Fruit fly (Drosophila melanogaster) whole organism, wandering third instar larva: Measurements from ENCODE around the gene CG33791.

ENCODE experiments used
- Hr78 ChIP-seq: fragments of >200 bp; optimal IDR thresholded peaks from 2 replicates; lab custom pipeline; 2017; ENCODE audit warnings: missing biosample characterization, missing genetic modification characterization
- Rel ChIP-seq, 2 experiments: fragments of 200-800 bp; sonication (Bioruptor generic) in 1 of 2; optimal IDR thresholded peaks; 2 replicates in 1 of 2; 3 replicates in 1 of 2; lab custom pipeline; 2016 to 2019; ENCODE audit warnings: mild to moderate bottlenecking in 2 of 2, missing biosample characterization in 2 of 2, missing genetic modification characterization in 2 of 2, moderate library complexity in 1 of 2
- Sp1 ChIP-seq: fragments of 200-800 bp; sonication (Bioruptor generic); optimal IDR thresholded peaks from 3 replicates; lab custom pipeline; 2019; ENCODE audit warnings: missing biosample characterization, mild to moderate bottlenecking, missing genetic modification characterization, moderate library complexity
- h ChIP-seq: fragments of 200-800 bp; sonication (Bioruptor generic); optimal IDR thresholded peaks from 3 replicates; lab custom pipeline; 2016; ENCODE audit warnings: missing biosample characterization, mild to moderate bottlenecking, missing genetic modification characterization
- psq ChIP-seq: fragments of 200-800 bp; sonication (Bioruptor generic); optimal IDR thresholded peaks from 3 replicates; lab custom pipeline; 2017; ENCODE audit warnings: missing biosample characterization, mild to moderate bottlenecking, missing genetic modification characterization, moderate library complexity

dm6 chr3L:1649363-1649762 is 46.6 kb downstream of the CG33791 start:
- TF ChIP-seq psq (GFP tag; lab: Kevin White, UChicago), result no peak
- TF ChIP-seq Hr78 (GFP tag; lab: Kevin White, UChicago), result no peak
- no peak for TF ChIP-seq h
- TF ChIP-seq Rel (GFP tag; optimal IDR thresholded peaks at IDR 0.05; lab: Kevin White, UChicago), result no peak
- TF ChIP-seq Rel (tag; optimal IDR thresholded peaks at IDR 0.05; lab: Kevin White, UChicago), result no peak
- TF ChIP-seq Sp1 (GFP tag; lab: Kevin White, UChicago), result no peak
